Fruit fly (Drosophila melanogaster): ENCODE results near the gene Smg6.

The Smg6 gene

DNA sequence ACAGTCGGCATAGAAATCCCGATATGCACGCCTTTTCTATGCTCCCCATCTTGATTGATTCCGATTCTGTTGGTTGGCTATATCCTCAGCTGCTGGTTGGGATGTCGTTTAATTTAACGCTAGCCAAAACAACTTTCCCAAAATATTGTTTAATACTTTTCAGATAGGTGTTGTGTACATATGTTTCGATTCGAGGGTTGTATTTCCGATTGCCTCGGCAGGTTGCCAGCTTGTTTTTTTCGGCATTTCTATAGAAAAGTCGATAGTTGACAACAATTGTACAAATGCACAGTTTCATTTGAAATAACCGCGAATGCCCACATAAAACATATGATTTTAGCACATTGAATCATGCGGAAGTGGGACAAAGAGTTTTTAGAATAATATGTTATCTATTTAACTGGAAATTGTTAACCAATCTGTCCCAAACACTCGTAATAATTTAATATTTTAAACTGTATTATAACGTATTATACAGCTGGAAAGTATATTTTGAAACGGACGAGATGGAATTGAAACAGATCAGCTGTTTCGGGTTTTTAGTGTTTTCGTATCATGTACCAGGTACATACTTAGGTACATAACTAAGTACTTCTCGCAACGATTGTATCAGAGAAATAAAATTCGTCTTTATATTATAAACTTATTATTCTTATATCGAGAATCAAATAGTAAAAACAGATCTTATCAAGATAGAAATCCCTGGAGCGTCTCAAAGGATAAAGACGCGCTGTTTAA lies 21.4 kb upstream of the Smg6 start, which contains the start of gene CG31109 (continued):
- no peak for TF ChIP-seq CG7928 (GFP tag; optimal IDR thresholded peaks at IDR 0.05)
- no peak for TF ChIP-seq shn (GFP tag; optimal IDR thresholded peaks at IDR 0.05)
- no peak for TF ChIP-seq Mrtf (GFP tag; IDR thresholded peaks at IDR 0.05)
- TF ChIP-seq CG8281 (tag; optimal IDR thresholded peaks at IDR 0.05), result no peak
- TF ChIP-seq CG15696 (tag; optimal IDR thresholded peaks at IDR 0.05), result peak; percentile 46
- TF ChIP-seq CG11456 (GFP tag; IDR thresholded peaks at IDR 0.05), result no peak
- TF ChIP-seq CG4707 (GFP tag; optimal IDR thresholded peaks at IDR 0.05), result no peak
- no peak for TF ChIP-seq CG7556 (GFP tag; optimal IDR thresholded peaks at IDR 0.05)
- no peak for TF ChIP-seq bcd (GFP tag; optimal IDR thresholded peaks at IDR 0.05)
- TF ChIP-seq dm (GFP tag; optimal IDR thresholded peaks at IDR 0.05), result no peak
- no peak for TF ChIP-seq CG3995 (GFP tag; optimal IDR thresholded peaks at IDR 0.05)
- no peak for TF ChIP-seq CG13123 (GFP tag; optimal IDR thresholded peaks at IDR 0.05)
- TF ChIP-seq gem (tag; optimal IDR thresholded peaks at IDR 0.05), result peak; percentile 33
- TF ChIP-seq Lpt (GFP tag; optimal IDR thresholded peaks at IDR 0.05), result no peak
- no peak for TF ChIP-seq Rx (GFP tag; IDR thresholded peaks at IDR 0.05)
- no peak for TF ChIP-seq fd96Cb (tag; optimal IDR thresholded peaks at IDR 0.05)
- no peak for TF ChIP-seq usp (GFP tag; optimal IDR thresholded peaks at IDR 0.05)
- TF ChIP-seq CG1024 (GFP tag; IDR thresholded peaks at IDR 0.05), result no peak
- peak; percentile 20 for TF ChIP-seq Meics (GFP tag; optimal IDR thresholded peaks at IDR 0.05)
- peak; percentile 3 for TF ChIP-seq dmrt11E (tag; optimal IDR thresholded peaks at IDR 0.05)
- TF ChIP-seq CG9797 (GFP tag; optimal IDR thresholded peaks at IDR 0.05), result peak; percentile 27
- TF ChIP-seq ab (GFP tag; optimal IDR thresholded peaks at IDR 0.05), result no peak
- TF ChIP-seq dati (GFP tag; IDR thresholded peaks at IDR 0.05), result no peak
- TF ChIP-seq CG30020 (tag; optimal IDR thresholded peaks at IDR 0.05), result peak; percentile 92
- peak in 1 of 3 experiments; percentile 5 for TF ChIP-seq lola (GFP tag; optimal IDR thresholded peaks at IDR 0.05)
- peak; percentile 26 for TF ChIP-seq sd (tag; optimal IDR thresholded peaks at IDR 0.05)
- no peak for TF ChIP-seq CG6272 (GFP tag; IDR thresholded peaks at IDR 0.05)
- TF ChIP-seq ATbp (GFP tag; optimal IDR thresholded peaks at IDR 0.05), result no peak
- no peak for TF ChIP-seq CG12236 (GFP tag; optimal IDR thresholded peaks at IDR 0.05)
- peak; percentile 32 for TF ChIP-seq CG2712 (tag; optimal IDR thresholded peaks at IDR 0.05)
- no peak for TF ChIP-seq ranshi (GFP tag; IDR thresholded peaks at IDR 0.05)
- TF ChIP-seq grn (GFP tag; optimal IDR thresholded peaks at IDR 0.05), result no peak
- no peak for TF ChIP-seq corto (GFP tag; optimal IDR thresholded peaks at IDR 0.05)
- no peak for TF ChIP-seq GATAe (GFP tag; conservative IDR thresholded peaks at IDR 0.05)
- TF ChIP-seq mam (GFP tag; optimal IDR thresholded peaks at IDR 0.05), result peak; percentile 43
- peak; percentile 41 for TF ChIP-seq bigmax (GFP tag; optimal IDR thresholded peaks at IDR 0.05)
- no peak for TF ChIP-seq sens-2 (GFP tag; IDR thresholded peaks at IDR 0.05)
- TF ChIP-seq otp (GFP tag; IDR thresholded peaks at IDR 0.05), result no peak
- TF ChIP-seq Usf (GFP tag; optimal IDR thresholded peaks at IDR 0.05), result no peak
- TF ChIP-seq HLH3B (GFP tag; IDR thresholded peaks at IDR 0.05), result no peak
- no peak for TF ChIP-seq jigr1 (GFP tag; IDR thresholded peaks at IDR 0.05)
- no peak for TF ChIP-seq cas (GFP tag; IDR thresholded peaks at IDR 0.05)
- TF ChIP-seq CG1603 (tag; optimal IDR thresholded peaks at IDR 0.05), result peak; percentile 91
- TF ChIP-seq CG8290 (GFP tag; optimal IDR thresholded peaks at IDR 0.05), result peak; percentile 84
- peak; percentile 73 to 89 for TF ChIP-seq CG8290 (tag; optimal IDR thresholded peaks at IDR 0.05)
- no peak for TF ChIP-seq jing (GFP tag; optimal IDR thresholded peaks at IDR 0.05)
- TF ChIP-seq CG12219 (GFP tag; optimal IDR thresholded peaks at IDR 0.05), result no peak
- no peak for TF ChIP-seq Trl (optimal IDR thresholded peaks at IDR 0.05)
- peak; percentile 33 for TF ChIP-seq Trl (GFP tag; optimal IDR thresholded peaks at IDR 0.05)
- TF ChIP-seq ro (GFP tag; IDR thresholded peaks at IDR 0.05), result no peak
- peak; percentile 17 for TF ChIP-seq CG13775 (GFP tag; optimal IDR thresholded peaks at IDR 0.05)
- TF ChIP-seq Doc2 (GFP tag; IDR thresholded peaks at IDR 0.05), result no peak

Data from whole organism, embryonic.